Fruit fly (Drosophila melanogaster): Measurements from ENCODE around the gene Nup58.

Gene Nup58

dm6 chr3R:19641498-19642065 is 3.2 kb upstream of the Nup58 start (continued):
- TF ChIP-seq CkIIα-i1 (GFP tag; IDR thresholded peaks at IDR 0.05) (peak; percentile 58; the same call in 1 of the 2 replicates), tup (GFP tag; optimal IDR thresholded peaks at IDR 0.05) (peak; percentile 29), NC2β (GFP tag; optimal IDR thresholded peaks at IDR 0.05) (peak; percentile 14), scrt (GFP tag; optimal IDR thresholded peaks at IDR 0.05) (peak; percentile 64), CG1792 (GFP tag; optimal IDR thresholded peaks at IDR 0.05) (no peak), Rx (GFP tag; IDR thresholded peaks at IDR 0.05) (peak; percentile 76), Fer3 (tag; optimal IDR thresholded peaks at IDR 0.05) (peak; percentile 95), CG8359 (GFP tag; optimal IDR thresholded peaks at IDR 0.05; ENCODE audit: borderline replicate concordance) (peak; percentile 50), CG1529 (GFP tag; optimal IDR thresholded peaks at IDR 0.05) (peak; percentile 82), CG9817 (tag; optimal IDR thresholded peaks at IDR 0.05) (peak; percentile 80), ato (GFP tag; IDR thresholded peaks at IDR 0.05; ENCODE audit: partially characterized antibody) (no peak), gce (GFP tag; IDR thresholded peaks at IDR 0.05) (peak; percentile 92), Dll (GFP tag; IDR thresholded peaks at IDR 0.05; ENCODE audit: partially characterized antibody) (no peak), yki (optimal IDR thresholded peaks at IDR 0.05) (no peak), onecut (GFP tag; IDR thresholded peaks at IDR 0.05) (peak; percentile 81), Chrac-16 (GFP tag; optimal IDR thresholded peaks at IDR 0.05) (peak; percentile 50), bsh (GFP tag; optimal IDR thresholded peaks at IDR 0.05) (peak in 1 of 2 experiments; percentile 92), CG31388 (GFP tag; optimal IDR thresholded peaks at IDR 0.05) (peak; percentile 69), esg (GFP tag; conservative IDR thresholded peaks at IDR 0.05) (peak; percentile 80), ash1 (GFP tag; optimal IDR thresholded peaks at IDR 0.05) (no peak), vfl (GFP tag; optimal IDR thresholded peaks at IDR 0.05) (no peak), vvl (GFP tag; IDR thresholded peaks at IDR 0.05) (peak; percentile 95), Tbp (GFP tag; optimal IDR thresholded peaks at IDR 0.05) (no peak), grau (tag; optimal IDR thresholded peaks at IDR 0.05) (peak; percentile 90), CG2678 (tag; optimal IDR thresholded peaks at IDR 0.05) (peak; percentile 95), B-H1 (GFP tag; IDR thresholded peaks at IDR 0.05) (peak; percentile 78), CG2202 (tag; optimal IDR thresholded peaks at IDR 0.05) (peak; percentile 69), ken (GFP tag; IDR thresholded peaks at IDR 0.05) (peak; percentile 87), CG4707 (GFP tag; optimal IDR thresholded peaks at IDR 0.05) (peak; percentile 83), Side (GFP tag; optimal IDR thresholded peaks at IDR 0.05) (peak; percentile 8), CG32772 (GFP tag; IDR thresholded peaks at IDR 0.05) (peak; percentile 75), Atf-2 (GFP tag; optimal IDR thresholded peaks at IDR 0.05) (peak; percentile 18), CG17359 (tag; optimal IDR thresholded peaks at IDR 0.05) (peak; percentile 94), MESR4 (GFP tag; optimal IDR thresholded peaks at IDR 0.05) (no peak), usp (GFP tag; optimal IDR thresholded peaks at IDR 0.05) (no peak), H2.0 (GFP tag; IDR thresholded peaks at IDR 0.05) (peak; percentile 89), nerfin-2 (GFP tag; IDR thresholded peaks at IDR 0.05; ENCODE audit: partially characterized antibody) (no peak), Hr78 (GFP tag; optimal IDR thresholded peaks at IDR 0.05) (peak in 1 of 2 experiments; percentile 50), CG10366 (GFP tag; IDR thresholded peaks at IDR 0.05) (peak; percentile 95), mam (GFP tag; optimal IDR thresholded peaks at IDR 0.05) (peak; percentile 39), gsb-n (tag; optimal IDR thresholded peaks at IDR 0.05) (peak; percentile 84), slbo (GFP tag; IDR thresholded peaks at IDR 0.05) (peak; percentile 84), CG12942 (GFP tag; optimal IDR thresholded peaks at IDR 0.05) (peak; percentile 53), CG5180 (GFP tag; optimal IDR thresholded peaks at IDR 0.05) (peak; percentile 73), ab (GFP tag; optimal IDR thresholded peaks at IDR 0.05) (no peak), Oli (tag; optimal IDR thresholded peaks at IDR 0.05) (peak; percentile 89), so (GFP tag; IDR thresholded peaks at IDR 0.05) (peak; percentile 82), salm (tag; optimal IDR thresholded peaks at IDR 0.05) (peak; percentile 88), CG16815 (GFP tag; optimal IDR thresholded peaks at IDR 0.05) (peak; percentile 56), nom (GFP tag; optimal IDR thresholded peaks at IDR 0.05) (peak; percentile 44)
